Worm (Caenorhabditis elegans): ENCODE results near the gene irld-27.

ce11 chrII:3296644-3297043, 35.5 kb upstream of the irld-27 start, which contains the start of gene btb-16:
- no peak for TF ChIP-seq flt-1 (GFP tag; IDR thresholded peaks at IDR 0.05)
- no peak for TF ChIP-seq med-1 (GFP tag; optimal IDR thresholded peaks at IDR 0.05; ENCODE audit: insufficient read depth)
- no peak for TF ChIP-seq klf-2 (GFP tag; conservative IDR thresholded peaks at IDR 0.05)
- no peak for TF ChIP-seq ztf-23 (GFP tag; IDR thresholded peaks at IDR 0.05)
